Fruit fly (Drosophila melanogaster) whole organism, embryonic: Measurements from ENCODE around the gene Rgl.
A peak's percentile ranks its signal among the peaks of the same experiment; 100 is the strongest.

ENCODE experiments used
- Abd-B ChIP-seq: fragments of 200-800 bp; sonication (Bioruptor generic); optimal IDR thresholded peaks from 2 replicates; lab custom pipeline; 2018; ENCODE audit warnings: missing biosample characterization, mild to moderate bottlenecking, missing genetic modification characterization, moderate library complexity
- Awh ChIP-seq: fragments of 200-800 bp; sonication (Bioruptor generic); IDR thresholded peaks from 2 replicates; pipeline ENCODE4, ENCODE4 v1.3.6; 2022; ENCODE audit warnings: missing biosample characterization, missing genetic modification characterization
- B-H2 ChIP-seq: fragments of 200-800 bp; sonication (Bioruptor generic); optimal IDR thresholded peaks from 2 replicates; lab custom pipeline; 2018; ENCODE audit warnings: missing biosample characterization, mild to moderate bottlenecking, missing genetic modification characterization
- CG10267 ChIP-seq: fragments of 200-800 bp; sonication (Bioruptor generic); optimal IDR thresholded peaks from 2 replicates; lab custom pipeline; 2018; ENCODE audit warnings: missing biosample characterization, mild to moderate bottlenecking, missing genetic modification characterization, moderate library complexity
- CG11696 ChIP-seq: fragments of 200-800 bp; sonication (Bioruptor generic); IDR thresholded peaks from 2 replicates; pipeline ENCODE4 v1.3.6; 2022; ENCODE audit warnings: missing biosample characterization, missing genetic modification characterization
- CG11723 ChIP-seq: fragments of 200-800 bp; sonication (Bioruptor generic); optimal IDR thresholded peaks from 2 replicates; lab custom pipeline; 2017; ENCODE audit warnings: missing biosample characterization, mild to moderate bottlenecking, missing genetic modification characterization
- CG12942 ChIP-seq: fragments of 200-800 bp; sonication (Bioruptor generic); optimal IDR thresholded peaks from 3 replicates; lab custom pipeline; 2016; ENCODE audit warnings: missing biosample characterization, missing genetic modification characterization
- CG14441 ChIP-seq: fragments of 200-800 bp; sonication (Bioruptor generic); IDR thresholded peaks from 2 replicates; pipeline ENCODE4 v1.3.6; 2022; ENCODE audit warnings: missing biosample characterization, missing genetic modification characterization
- CG1602 ChIP-seq: fragments of 200-800 bp; sonication (Bioruptor generic); optimal IDR thresholded peaks from 3 replicates; lab custom pipeline; 2016; ENCODE audit warnings: missing biosample characterization, missing genetic modification characterization
- CG17612 ChIP-seq: fragments of 200-800 bp; sonication (Bioruptor generic); IDR thresholded peaks from 2 replicates; pipeline ENCODE4 v1.3.6; 2022; ENCODE audit warnings: missing biosample characterization, missing genetic modification characterization
- CG18262 ChIP-seq: fragments of 200-800 bp; optimal IDR thresholded peaks from 3 replicates; lab custom pipeline; 2019; ENCODE audit warnings: missing biosample characterization, mild to moderate bottlenecking, missing genetic modification characterization, moderate library complexity
- CG2202 ChIP-seq: fragments of 200-800 bp; sonication (Bioruptor generic); optimal IDR thresholded peaks from 2 replicates; lab custom pipeline; 2018; ENCODE audit warnings: missing biosample characterization, mild to moderate bottlenecking, missing genetic modification characterization
- CG31388 ChIP-seq: fragments of 200-800 bp; sonication (Bioruptor generic); optimal IDR thresholded peaks from 2 replicates; lab custom pipeline; 2016; ENCODE audit warnings: missing biosample characterization, missing genetic modification characterization
- CG34224 ChIP-seq: fragments of 200-800 bp; sonication (Bioruptor generic); IDR thresholded peaks from 3 replicates; pipeline ENCODE4 v1.3.6; 2022; ENCODE audit warnings: missing biosample characterization, missing genetic modification characterization; ENCODE audit not compliant: partially characterized antibody
- CG3838 ChIP-seq: fragments of 200-800 bp; sonication (Bioruptor generic); optimal IDR thresholded peaks from 3 replicates; lab custom pipeline; 2016; ENCODE audit warnings: missing biosample characterization, missing genetic modification characterization
- CG4360 ChIP-seq: fragments of 200-800 bp; sonication (Bioruptor generic); IDR thresholded peaks from 2 replicates; pipeline ENCODE4 v1.3.6; 2022; ENCODE audit warnings: missing biosample characterization, missing genetic modification characterization
- CG6683 ChIP-seq: fragments of 200-800 bp; sonication (Bioruptor generic); optimal IDR thresholded peaks from 2 replicates; lab custom pipeline; 2017; ENCODE audit warnings: missing biosample characterization, mild to moderate bottlenecking, missing genetic modification characterization, missing genetic modification reagents
- CG7372 ChIP-seq: fragments of 200-800 bp; sonication (Bioruptor generic); IDR thresholded peaks from 2 replicates; pipeline ENCODE4 v1.3.6; 2022; ENCODE audit warnings: missing biosample characterization, missing genetic modification characterization
- CG8281 ChIP-seq: fragments of 200-800 bp; sonication (Bioruptor generic); optimal IDR thresholded peaks from 2 replicates; lab custom pipeline; 2018; ENCODE audit warnings: missing biosample characterization, mild to moderate bottlenecking, missing genetic modification characterization, moderate library complexity
- CoRest ChIP-seq: fragments of 200-800 bp; sonication (Bioruptor generic); optimal IDR thresholded peaks from 3 replicates; lab custom pipeline; 2018; ENCODE audit warnings: missing biosample characterization, mild to moderate bottlenecking, missing genetic modification characterization, moderate library complexity
- D ChIP-seq, 2 experiments: fragments of 200-800 bp in 1 of 2; fragments of >200 bp in 1 of 2; sonication (Bioruptor generic) in 1 of 2; optimal IDR thresholded peaks; 2 replicates in 1 of 2; 3 replicates in 1 of 2; lab custom pipeline; 2017; ENCODE audit warnings: mild to moderate bottlenecking in 1 of 2, missing biosample characterization in 1 of 2, missing genetic modification characterization in 1 of 2, missing genetic modification reagents in 1 of 2
- Fer1 ChIP-seq: fragments of 200-800 bp; sonication (Bioruptor generic); optimal IDR thresholded peaks from 2 replicates; lab custom pipeline; 2017; ENCODE audit warnings: missing biosample characterization, mild to moderate bottlenecking, missing genetic modification characterization
- Fer2 ChIP-seq: fragments of 200-800 bp; sonication (Bioruptor generic); optimal IDR thresholded peaks from 2 replicates; lab custom pipeline; 2018; ENCODE audit warnings: missing biosample characterization, mild to moderate bottlenecking, missing genetic modification characterization, moderate library complexity
- HHEX ChIP-seq: fragments of 200-800 bp; sonication (Bioruptor generic); optimal IDR thresholded peaks from 3 replicates; lab custom pipeline; 2017; ENCODE audit warnings: missing biosample characterization, mild to moderate bottlenecking, missing genetic modification characterization, missing genetic modification reagents
- Hand ChIP-seq: fragments of 200-800 bp; sonication (Bioruptor generic); optimal IDR thresholded peaks from 2 replicates; lab custom pipeline; 2017; ENCODE audit warnings: mild to moderate bottlenecking, missing biosample characterization, missing genetic modification reagents, missing genetic modification characterization
- Jarid2 ChIP-seq: fragments of 200-800 bp; sonication (Bioruptor generic); optimal IDR thresholded peaks from 3 replicates; lab custom pipeline; 2017; ENCODE audit warnings: mild to moderate bottlenecking, missing biosample characterization, missing genetic modification reagents, missing genetic modification characterization
- Lhr ChIP-seq: fragments of 200-800 bp; sonication (Bioruptor generic); optimal IDR thresholded peaks from 3 replicates; lab custom pipeline; 2017; ENCODE audit warnings: mild to moderate bottlenecking, missing biosample characterization, missing genetic modification reagents, missing genetic modification characterization
- NC2α ChIP-seq: fragments of 200-800 bp; sonication (Bioruptor generic); optimal IDR thresholded peaks from 2 replicates; lab custom pipeline; 2016; ENCODE audit warnings: missing biosample characterization, missing genetic modification characterization
- Scr ChIP-seq: fragments of 200-800 bp; sonication (Bioruptor generic); IDR thresholded peaks from 2 replicates; pipeline ENCODE4 v1.3.6; 2022; ENCODE audit warnings: missing biosample characterization, missing genetic modification characterization; ENCODE audit not compliant: partially characterized antibody
- Sox100B ChIP-seq: fragments of 200-800 bp; sonication (Bioruptor generic); optimal IDR thresholded peaks from 3 replicates; lab custom pipeline; 2018; ENCODE audit warnings: missing biosample characterization, mild to moderate bottlenecking, missing genetic modification characterization
- Taf1 ChIP-seq: fragments of 200-800 bp; sonication (Bioruptor generic); IDR thresholded peaks from 2 replicates; pipeline ENCODE4 v1.3.6; 2022; ENCODE audit warnings: missing biosample characterization, missing genetic modification characterization
- Tbp ChIP-seq: fragments of >200 bp; optimal IDR thresholded peaks from 2 replicates; lab custom pipeline; 2018; ENCODE audit warnings: missing biosample characterization, missing genetic modification characterization
- az2 ChIP-seq: fragments of 200-800 bp; sonication (Bioruptor generic); optimal IDR thresholded peaks from 3 replicates; lab custom pipeline; 2016; ENCODE audit warnings: missing biosample characterization, missing genetic modification characterization
- bcd ChIP-seq: fragments of 200-800 bp; sonication (Bioruptor generic); optimal IDR thresholded peaks from 2 replicates; lab custom pipeline; 2017; ENCODE audit warnings: missing biosample characterization, mild to moderate bottlenecking, missing genetic modification characterization
- bsh ChIP-seq, 2 experiments: fragments of 200-800 bp; sonication (Bioruptor generic); optimal IDR thresholded peaks; 2 replicates each; lab custom pipeline; 2017 to 2018; ENCODE audit warnings: mild to moderate bottlenecking in 2 of 2, missing biosample characterization in 2 of 2, missing genetic modification characterization in 2 of 2, moderate library complexity in 1 of 2
- chif ChIP-seq, 2 experiments: fragments of 200-800 bp; sonication (Bioruptor generic); optimal IDR thresholded peaks; 3 replicates each; lab custom pipeline; 2016; ENCODE audit warnings: missing biosample characterization in 2 of 2, missing genetic modification characterization in 2 of 2
- gcm ChIP-seq: fragments of 200-800 bp; sonication (Bioruptor generic); optimal IDR thresholded peaks from 2 replicates; lab custom pipeline; 2019; ENCODE audit warnings: missing biosample characterization, mild to moderate bottlenecking, missing genetic modification characterization, moderate library complexity
- grn ChIP-seq: fragments of 200-800 bp; sonication (Bioruptor generic); optimal IDR thresholded peaks from 3 replicates; lab custom pipeline; 2017; ENCODE audit warnings: missing biosample characterization, missing genetic modification characterization
- ken ChIP-seq: fragments of 200-800 bp; sonication (Bioruptor generic); IDR thresholded peaks from 3 replicates; pipeline ENCODE4 v1.3.6; 2022; ENCODE audit warnings: missing biosample characterization, missing genetic modification characterization
- nau ChIP-seq: fragments of 200-800 bp; sonication (Bioruptor generic); optimal IDR thresholded peaks from 3 replicates; lab custom pipeline; 2017; ENCODE audit warnings: missing biosample characterization, mild to moderate bottlenecking, missing genetic modification characterization, missing genetic modification reagents
- nom ChIP-seq: fragments of 200-800 bp; sonication (Bioruptor generic); optimal IDR thresholded peaks from 2 replicates; lab custom pipeline; 2017; ENCODE audit warnings: missing biosample characterization, missing genetic modification characterization, mild to moderate bottlenecking, moderate library complexity, missing genetic modification reagents
- oc ChIP-seq: fragments of 200-800 bp; sonication (Bioruptor generic); optimal IDR thresholded peaks from 2 replicates; lab custom pipeline; 2018; ENCODE audit warnings: missing biosample characterization, mild to moderate bottlenecking, missing genetic modification characterization, moderate library complexity
- peb ChIP-seq: fragments of 200-800 bp; sonication (Bioruptor generic); IDR thresholded peaks from 2 replicates; pipeline ENCODE4 v1.3.6; 2022; ENCODE audit warnings: missing biosample characterization, missing genetic modification characterization
- salm ChIP-seq: fragments of 200-800 bp; sonication (Bioruptor generic); optimal IDR thresholded peaks from 2 replicates; lab custom pipeline; 2018; ENCODE audit warnings: missing biosample characterization, mild to moderate bottlenecking, missing genetic modification characterization
- sd ChIP-seq: fragments of 200-800 bp; sonication (Bioruptor generic); optimal IDR thresholded peaks from 3 replicates; lab custom pipeline; 2018; ENCODE audit warnings: missing biosample characterization, mild to moderate bottlenecking, missing genetic modification characterization, moderate library complexity
- sug ChIP-seq: fragments of 200-800 bp; optimal IDR thresholded peaks from 2 replicates; lab custom pipeline; 2019; ENCODE audit warnings: missing biosample characterization, mild to moderate bottlenecking, missing genetic modification characterization, moderate library complexity
- wor ChIP-seq: fragments of 200-800 bp; sonication (Bioruptor generic); IDR thresholded peaks from 2 replicates; pipeline ENCODE4 v1.3.6; 2022; ENCODE audit warnings: missing biosample characterization, missing genetic modification characterization

Gene Rgl

DNA sequence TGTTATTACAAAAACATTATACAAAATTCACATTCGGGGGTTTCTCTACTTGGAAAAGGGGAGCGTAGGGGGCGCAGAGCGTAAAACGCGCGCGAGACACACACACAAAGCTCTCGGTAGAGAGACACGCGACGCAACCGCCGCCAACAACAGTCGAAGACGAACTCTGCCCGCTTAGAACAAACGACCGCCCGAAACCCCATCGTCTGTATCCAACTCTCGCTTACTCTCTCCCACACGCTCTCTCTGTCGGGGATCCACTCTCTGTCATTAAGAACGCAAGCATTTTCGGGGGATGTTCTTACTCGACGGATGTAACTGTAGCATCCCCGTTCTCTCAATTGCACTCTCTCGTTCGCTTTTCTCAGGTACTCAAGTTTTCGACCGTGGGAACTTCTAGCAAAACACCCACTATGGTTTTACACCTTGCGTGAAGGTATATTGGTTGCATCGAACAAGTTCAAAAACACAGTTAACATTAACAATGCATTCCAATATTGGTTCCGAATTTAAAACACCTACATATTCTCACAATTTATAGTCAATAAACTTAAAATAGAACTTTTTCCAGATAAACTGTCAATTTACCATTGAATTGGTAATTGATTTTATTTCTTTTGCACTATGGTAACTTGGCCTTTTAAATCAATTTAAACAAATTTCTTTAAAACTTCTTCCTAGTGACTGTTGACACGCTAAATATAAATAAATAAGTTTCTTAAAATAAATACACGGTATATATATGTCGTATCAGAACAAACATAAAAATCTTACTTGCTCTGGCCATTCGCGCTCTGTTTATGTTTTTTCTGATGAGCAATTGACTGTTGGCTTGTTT, 5.1 kb downstream of the Rgl start (continued):
- TF ChIP-seq CG31388 (GFP tag; lab: Kevin White, UChicago) (peak; percentile 72), Scr (GFP tag; lab: Robert Waterston, UW) (no peak), bsh (GFP tag; optimal IDR thresholded peaks at IDR 0.05; lab: Kevin White, UChicago) (peak; percentile 46 to 90), Hand (GFP tag; lab: Kevin White, UChicago) (peak; percentile 87), CG14441 (GFP tag; lab: Robert Waterston, UW) (peak; percentile 80), Jarid2 (GFP tag; lab: Kevin White, UChicago) (peak; percentile 92), grn (GFP tag; lab: Kevin White, UChicago) (peak; percentile 14), sd (tag; lab: Kevin White, UChicago) (no peak), chif (GFP tag; optimal IDR thresholded peaks at IDR 0.05; lab: Kevin White, UChicago) (peak; percentile 89 to 92), peb (peak; percentile 41; the same call in 1 of the 2 replicates), CG34224 (GFP tag; lab: Robert Waterston, UW) (peak; percentile 68; the same call in 2 of the 3 replicates), NC2α (peak; percentile 75), oc (peak; percentile 50), gcm (GFP tag; lab: Kevin White, UChicago) (peak; percentile 90), Sox100B (GFP tag; lab: Kevin White, UChicago) (peak; percentile 96), Awh (peak; percentile 48; the same call in 1 of the 2 replicates), salm (peak; percentile 66), CG1602 (GFP tag; lab: Kevin White, UChicago) (peak; percentile 92), bcd (peak; percentile 93), CG17612 (GFP tag; lab: Robert Waterston, UW) (peak; percentile 47), nom (peak; percentile 39), CG6683 (GFP tag; lab: Kevin White, UChicago) (peak; percentile 82), ken (peak; percentile 66), wor (GFP tag; lab: Robert Waterston, UW) (peak; percentile 77), HHEX (GFP tag; lab: Kevin White, UChicago) (peak; percentile 86), nau (GFP tag; lab: Kevin White, UChicago) (peak; percentile 91), CG12942 (GFP tag; lab: Kevin White, UChicago) (peak; percentile 69), B-H2 (GFP tag; lab: Kevin White, UChicago) (peak; percentile 55), CG4360 (peak; percentile 49), Lhr (GFP tag; lab: Kevin White, UChicago) (peak; percentile 70), CG7372 (peak; percentile 74), CG8281 (tag; lab: Kevin White, UChicago) (peak; percentile 58), CG11696 (GFP tag; lab: Robert Waterston, UW) (0 out of 2 replicates have a peak, but pooled peaks have one; percentile 21), CG18262 (tag; lab: Kevin White, UChicago) (peak; percentile 98), sug (peak; percentile 89), D (optimal IDR thresholded peaks at IDR 0.05; lab: Kevin White, UChicago) (no peak), D (GFP tag; optimal IDR thresholded peaks at IDR 0.05; lab: Kevin White, UChicago) (peak; percentile 96), Fer1 (GFP tag; lab: Kevin White, UChicago) (peak; percentile 92), Tbp (GFP tag; lab: Kevin White, UChicago) (no peak), Taf1 (GFP tag; lab: Robert Waterston, UW) (peak; percentile 55; the same call in 1 of the 2 replicates), Fer2 (tag; lab: Kevin White, UChicago) (peak; percentile 83), CG10267 (peak; percentile 91), Abd-B (GFP tag; lab: Kevin White, UChicago) (peak; percentile 91), CoRest (tag; lab: Kevin White, UChicago) (peak; percentile 97), CG11723 (peak; percentile 82), CG3838 (GFP tag; lab: Kevin White, UChicago) (peak; percentile 86), az2 (peak; percentile 92), CG2202 (tag; lab: Kevin White, UChicago) (peak; percentile 86)
